Worm (Caenorhabditis elegans): Measurements from ENCODE around the gene svop-1.

svop-1 gene

ce11 chrIII:8866983-8867842 is 18.1 kb downstream of the svop-1 start:
- TF ChIP-seq aly-2 (tag; optimal IDR thresholded peaks at IDR 0.05) (no peak), ceh-28 (tag; optimal IDR thresholded peaks at IDR 0.05) (peak; percentile 53), unc-39 (tag; optimal IDR thresholded peaks at IDR 0.05) (no peak), egl-27 (tag; optimal IDR thresholded peaks at IDR 0.05) (no peak), elt-1 (tag; optimal IDR thresholded peaks at IDR 0.05) (no peak), nhr-28 (tag; optimal IDR thresholded peaks at IDR 0.05) (no peak), zag-1 (tag; optimal IDR thresholded peaks at IDR 0.05) (no peak), nhr-76 (tag; optimal IDR thresholded peaks at IDR 0.05) (no peak), nhr-23 (tag; optimal IDR thresholded peaks at IDR 0.05) (peak; percentile 20), ama-1 (optimal IDR thresholded peaks at IDR 0.05) (peak; percentile 56), eor-1 (tag; optimal IDR thresholded peaks at IDR 0.05) (no peak), skn-1 (tag; optimal IDR thresholded peaks at IDR 0.05) (no peak), egl-5 (tag; optimal IDR thresholded peaks at IDR 0.05) (peak; percentile 7), nhr-67 (tag; optimal IDR thresholded peaks at IDR 0.05) (no peak), pha-4 (tag; optimal IDR thresholded peaks at IDR 0.05) (peak; percentile 42), lin-15B (tag; optimal IDR thresholded peaks at IDR 0.05) (no peak), nhr-43 (tag; optimal IDR thresholded peaks at IDR 0.05; ENCODE audit: poor library complexity, severe bottlenecking) (no peak), pqm-1 (tag; optimal IDR thresholded peaks at IDR 0.05) (peak; percentile 30), elt-3 (tag; optimal IDR thresholded peaks at IDR 0.05) (no peak), ceh-82 (tag; optimal IDR thresholded peaks at IDR 0.05) (no peak), nfya-1 (tag; optimal IDR thresholded peaks at IDR 0.05; ENCODE audit: insufficient read depth) (peak; percentile 40), ZK546.5 (tag; optimal IDR thresholded peaks at IDR 0.05) (no peak), mml-1 (tag; optimal IDR thresholded peaks at IDR 0.05) (no peak), daf-12 (tag; optimal IDR thresholded peaks at IDR 0.05) (no peak), jun-1 (tag; optimal IDR thresholded peaks at IDR 0.05) (peak; percentile 49), ztf-11 (tag; optimal IDR thresholded peaks at IDR 0.05) (no peak), ceh-16 (tag; optimal IDR thresholded peaks at IDR 0.05) (no peak), nhr-11 (tag; optimal IDR thresholded peaks at IDR 0.05) (no peak), nhr-25 (tag; optimal IDR thresholded peaks at IDR 0.05) (peak; percentile 69), R02D3.7 (tag; optimal IDR thresholded peaks at IDR 0.05) (no peak), elt-2 (tag; optimal IDR thresholded peaks at IDR 0.05) (peak; percentile 50), lin-39 (tag; optimal IDR thresholded peaks at IDR 0.05) (peak; percentile 2), lsy-12 (tag; optimal IDR thresholded peaks at IDR 0.05) (peak; percentile 20)

DNA sequence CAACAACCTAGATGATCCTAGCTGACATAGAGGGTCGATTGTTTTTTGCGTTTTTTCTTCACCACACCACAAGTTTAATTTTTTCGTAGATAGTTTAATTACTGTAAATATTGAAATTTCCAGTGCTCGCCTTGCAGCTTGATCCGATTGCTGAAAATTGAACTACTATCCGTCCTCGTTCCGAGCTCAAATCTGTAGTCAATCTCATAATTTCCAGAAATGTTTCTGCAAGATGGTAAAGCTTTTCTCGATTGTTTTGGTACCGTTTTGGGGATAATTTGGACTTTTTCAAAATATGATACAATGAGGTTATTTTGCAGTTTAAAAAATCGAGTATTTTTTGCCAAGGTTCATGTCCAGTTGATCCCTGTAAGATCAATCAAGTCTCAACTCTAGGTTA is 19.2 kb downstream of the svop-1 start:
- TF ChIP-seq nhr-12 (tag; optimal IDR thresholded peaks at IDR 0.05) (no peak), ztf-4 (tag; optimal IDR thresholded peaks at IDR 0.05) (no peak), R02D3.7 (tag; optimal IDR thresholded peaks at IDR 0.05) (no peak)

DNA sequence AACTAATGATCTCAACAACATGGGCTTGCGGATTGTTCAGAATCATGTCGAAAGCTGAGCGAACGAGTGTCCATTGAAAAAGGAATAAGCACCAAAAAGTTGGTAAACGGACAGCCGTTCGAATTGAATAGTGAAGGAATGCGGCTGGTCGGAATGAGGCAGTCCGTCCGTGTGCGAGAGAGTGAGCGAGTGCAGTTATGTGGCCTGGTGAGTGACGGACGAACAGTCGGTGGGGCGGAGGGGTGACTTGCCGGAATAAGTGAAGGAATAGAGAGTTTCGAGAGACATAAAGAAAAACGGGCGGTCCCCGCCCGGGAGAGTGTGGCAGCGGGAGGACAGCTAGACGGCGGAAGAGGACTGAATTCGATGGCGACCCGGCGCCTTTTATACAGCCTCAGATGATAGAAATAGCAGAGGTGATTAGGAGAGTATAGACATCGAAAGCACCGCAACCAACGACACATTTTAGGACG is 20.0 kb downstream of the svop-1 start:
- peak; percentile 8 for TF ChIP-seq ztf-4 (tag; optimal IDR thresholded peaks at IDR 0.05)
- no peak for TF ChIP-seq fkh-2 (tag; optimal IDR thresholded peaks at IDR 0.05)
- peak; percentile 25 for TF ChIP-seq tbx-2 (tag; optimal IDR thresholded peaks at IDR 0.05)
- TF ChIP-seq pha-4 (tag; optimal IDR thresholded peaks at IDR 0.05), result no peak
- peak; percentile 33 for TF ChIP-seq R02D3.7 (tag; optimal IDR thresholded peaks at IDR 0.05)
- no peak for TF ChIP-seq daf-12 (tag; optimal IDR thresholded peaks at IDR 0.05)
- no peak for TF ChIP-seq aly-2 (tag; optimal IDR thresholded peaks at IDR 0.05)
- TF ChIP-seq ceh-16 (tag; optimal IDR thresholded peaks at IDR 0.05), result no peak
- no peak for TF ChIP-seq elt-1 (tag; optimal IDR thresholded peaks at IDR 0.05)
- no peak for TF ChIP-seq elt-3 (tag; optimal IDR thresholded peaks at IDR 0.05)
- TF ChIP-seq unc-39 (tag; optimal IDR thresholded peaks at IDR 0.05), result no peak
- TF ChIP-seq ceh-82 (tag; optimal IDR thresholded peaks at IDR 0.05), result no peak
- peak; percentile 67 for TF ChIP-seq pqm-1 (tag; optimal IDR thresholded peaks at IDR 0.05)
- TF ChIP-seq nhr-43 (tag; optimal IDR thresholded peaks at IDR 0.05; ENCODE audit: poor library complexity, severe bottlenecking), result no peak
- TF ChIP-seq nhr-12 (tag; optimal IDR thresholded peaks at IDR 0.05), result no peak
- TF ChIP-seq unc-62 (GFP tag; optimal IDR thresholded peaks at IDR 0.05), result no peak
- peak; percentile 72 for TF ChIP-seq lsy-12 (tag; optimal IDR thresholded peaks at IDR 0.05)
- TF ChIP-seq ztf-11 (tag; optimal IDR thresholded peaks at IDR 0.05), result no peak
- no peak for TF ChIP-seq sea-2 (GFP tag; optimal IDR thresholded peaks at IDR 0.05)
- TF ChIP-seq nhr-23 (tag; optimal IDR thresholded peaks at IDR 0.05), result peak; percentile 57
- TF ChIP-seq nhr-77 (tag; optimal IDR thresholded peaks at IDR 0.05), result no peak
- no peak for TF ChIP-seq eor-1 (tag; optimal IDR thresholded peaks at IDR 0.05)
- TF ChIP-seq snpc-4 (tag; optimal IDR thresholded peaks at IDR 0.05), result peak; percentile 46
- TF ChIP-seq nhr-25 (tag; optimal IDR thresholded peaks at IDR 0.05), result peak; percentile 75
- TF ChIP-seq mdl-1 (tag; optimal IDR thresholded peaks at IDR 0.05), result no peak
- peak; percentile 63 for TF ChIP-seq hmg-11 (tag; optimal IDR thresholded peaks at IDR 0.05)
- TF ChIP-seq ceh-9 (tag; optimal IDR thresholded peaks at IDR 0.05), result no peak
- no peak for TF ChIP-seq zag-1 (tag; optimal IDR thresholded peaks at IDR 0.05)
- no peak for TF ChIP-seq ZK546.5 (tag; optimal IDR thresholded peaks at IDR 0.05)
- peak; percentile 56 for TF ChIP-seq lin-15B (tag; optimal IDR thresholded peaks at IDR 0.05)
- TF ChIP-seq ama-1 (optimal IDR thresholded peaks at IDR 0.05), result peak; percentile 99
- no peak for TF ChIP-seq nhr-67 (tag; optimal IDR thresholded peaks at IDR 0.05)
- peak; percentile 84 for TF ChIP-seq elt-2 (tag; optimal IDR thresholded peaks at IDR 0.05)
- peak; percentile 53 for TF ChIP-seq nfya-1 (tag; optimal IDR thresholded peaks at IDR 0.05; ENCODE audit: insufficient read depth)
- TF ChIP-seq mml-1 (tag; optimal IDR thresholded peaks at IDR 0.05), result no peak
- peak; percentile 16 for TF ChIP-seq egl-5 (tag; optimal IDR thresholded peaks at IDR 0.05)
- TF ChIP-seq jun-1 (tag; optimal IDR thresholded peaks at IDR 0.05), result peak; percentile 74
